Fruit fly (Drosophila melanogaster): ENCODE results near the gene Cipc.

DNA sequence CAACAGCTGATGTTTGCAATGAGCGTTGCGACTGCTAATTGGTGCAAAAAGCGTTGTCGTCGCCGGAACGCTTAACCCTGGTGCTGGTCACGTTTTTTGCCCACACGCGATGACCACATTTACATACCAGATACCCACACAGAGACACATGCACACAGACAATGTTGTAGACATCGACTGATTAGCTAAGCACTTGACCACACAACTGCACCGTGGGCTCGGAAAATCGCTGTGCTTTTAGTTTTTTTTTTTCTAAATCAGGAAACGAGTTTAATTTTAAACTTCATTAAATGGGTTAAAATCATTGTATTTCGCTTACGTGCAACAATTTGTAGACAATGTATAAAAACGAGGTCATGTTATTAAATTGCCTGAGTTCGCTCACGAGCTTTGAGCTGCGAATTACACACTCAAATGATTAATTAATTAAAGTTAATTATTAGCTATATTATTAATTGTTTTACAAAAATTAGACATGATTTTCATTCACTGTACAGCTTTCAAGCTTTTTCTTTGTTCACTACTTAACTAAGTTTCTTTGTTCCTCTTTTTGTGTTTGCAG is 21.9 kb downstream of the Cipc start:
- TF ChIP-seq CG1621 (tag; optimal IDR thresholded peaks at IDR 0.05) (no peak), Smox (GFP tag; optimal IDR thresholded peaks at IDR 0.05) (no peak), fd59A (GFP tag; optimal IDR thresholded peaks at IDR 0.05) (no peak), dac (GFP tag; optimal IDR thresholded peaks at IDR 0.05) (peak; percentile 56), OdsH (GFP tag; optimal IDR thresholded peaks at IDR 0.05) (peak; percentile 23), CG16779 (tag; optimal IDR thresholded peaks at IDR 0.05) (no peak), CG6854 (GFP tag; optimal IDR thresholded peaks at IDR 0.05) (no peak)
